Fruit fly (Drosophila melanogaster) whole organism, wandering third instar larva: ENCODE measurements around the gene CG4022.

Experiments used
- Abd-B ChIP-seq: fragments of >200 bp; optimal IDR thresholded peaks from 2 replicates; lab custom pipeline; 2017; ENCODE audit warnings: missing biosample characterization, missing genetic modification characterization
- CG32264 ChIP-seq: fragments of 200-800 bp; sonication (Bioruptor generic); optimal IDR thresholded peaks from 2 replicates; lab custom pipeline; 2016; ENCODE audit warnings: missing biosample characterization, missing genetic modification characterization
- CG9705 ChIP-seq: fragments of 200-800 bp; sonication (Bioruptor generic); optimal IDR thresholded peaks from 2 replicates; lab custom pipeline; 2018; ENCODE audit warnings: missing biosample characterization, mild to moderate bottlenecking, missing genetic modification characterization
- CrebA ChIP-seq: fragments of 200-800 bp; sonication (Bioruptor generic); optimal IDR thresholded peaks from 2 replicates; lab custom pipeline; 2016; ENCODE audit warnings: missing biosample characterization, mild to moderate bottlenecking, missing genetic modification characterization, borderline replicate concordance
- Dfd ChIP-seq: fragments of >200 bp; optimal IDR thresholded peaks from 2 replicates; lab custom pipeline; 2017; ENCODE audit warnings: missing biosample characterization, missing genetic modification characterization
- Dif ChIP-seq: fragments of 200-275, 200-300 bp; sonication (Bioruptor generic); optimal IDR thresholded peaks from 2 replicates; lab custom pipeline; 2018; ENCODE audit warnings: missing biosample characterization, missing genetic modification characterization; ENCODE audit not compliant: partially characterized antibody
- GATAd ChIP-seq: sonication (Bioruptor generic); optimal IDR thresholded peaks from 2 replicates; lab custom pipeline; 2016; ENCODE audit warnings: missing biosample characterization, missing genetic modification characterization
- HLH106 ChIP-seq: fragments of 200-800 bp; optimal IDR thresholded peaks from 3 replicates; lab custom pipeline; 2019; ENCODE audit warnings: missing biosample characterization, mild to moderate bottlenecking, missing genetic modification characterization, moderate library complexity
- Hnf4 ChIP-seq: fragments of 200-800 bp; sonication (Bioruptor generic); optimal IDR thresholded peaks from 2 replicates; lab custom pipeline; 2016; ENCODE audit warnings: missing biosample characterization, mild to moderate bottlenecking, missing genetic modification characterization
- Hr78 ChIP-seq: fragments of >200 bp; optimal IDR thresholded peaks from 2 replicates; lab custom pipeline; 2017; ENCODE audit warnings: missing biosample characterization, missing genetic modification characterization
- Hr83 ChIP-seq: fragments of 200-300 bp; sonication (Bioruptor generic); optimal IDR thresholded peaks from 2 replicates; lab custom pipeline; 2016; ENCODE audit warnings: missing biosample characterization, mild to moderate bottlenecking, missing genetic modification characterization, moderate library complexity; ENCODE audit not compliant: poor library complexity, severe bottlenecking
- Jra ChIP-seq: sonication (Bioruptor generic); optimal IDR thresholded peaks from 2 replicates; lab custom pipeline; 2016; ENCODE audit warnings: missing biosample characterization, missing genetic modification characterization
- Mio ChIP-seq: sonication (Bioruptor generic); optimal IDR thresholded peaks from 2 replicates; lab custom pipeline; 2016; ENCODE audit warnings: missing biosample characterization, missing genetic modification characterization
- Myc ChIP-seq: fragments of >200 bp; optimal IDR thresholded peaks from 2 replicates; lab custom pipeline; 2017
- N ChIP-seq: fragments of >200 bp; optimal IDR thresholded peaks from 2 replicates; lab custom pipeline; 2018; ENCODE audit warnings: missing biosample characterization, missing external identifiers, missing genetic modification characterization
- OdsH ChIP-seq: fragments of 200-800 bp; sonication (Bioruptor generic); optimal IDR thresholded peaks from 2 replicates; lab custom pipeline; 2016; ENCODE audit warnings: missing biosample characterization, mild to moderate bottlenecking, missing genetic modification characterization
- Rel ChIP-seq, 2 experiments: fragments of 200-800 bp; sonication (Bioruptor generic) in 1 of 2; optimal IDR thresholded peaks; 2 replicates in 1 of 2; 3 replicates in 1 of 2; lab custom pipeline; 2016 to 2019; ENCODE audit warnings: mild to moderate bottlenecking in 2 of 2, missing biosample characterization in 2 of 2, missing genetic modification characterization in 2 of 2, moderate library complexity in 1 of 2
- Sp1 ChIP-seq: fragments of 200-800 bp; sonication (Bioruptor generic); optimal IDR thresholded peaks from 3 replicates; lab custom pipeline; 2019; ENCODE audit warnings: missing biosample characterization, mild to moderate bottlenecking, missing genetic modification characterization, moderate library complexity
- Vsx2 ChIP-seq: fragments of 200-300, 225-300 bp; sonication (Bioruptor generic); optimal IDR thresholded peaks from 2 replicates; lab custom pipeline; 2018; ENCODE audit warnings: missing biosample characterization, missing genetic modification characterization; ENCODE audit not compliant: partially characterized antibody
- br ChIP-seq: fragments of 200-800 bp; sonication (Bioruptor generic); optimal IDR thresholded peaks from 2 replicates; lab custom pipeline; 2016; ENCODE audit warnings: missing biosample characterization, missing genetic modification characterization
- brk ChIP-seq: fragments of 200-800 bp; sonication (Bioruptor generic); optimal IDR thresholded peaks from 2 replicates; lab custom pipeline; 2016; ENCODE audit warnings: missing biosample characterization, mild to moderate bottlenecking, missing genetic modification characterization
- dl ChIP-seq, 2 experiments: fragments of 175-275, 200-275 bp in 1 of 2; fragments of 200-275 bp in 1 of 2; sonication (Bioruptor generic); optimal IDR thresholded peaks; lab custom pipeline; 2018; ENCODE audit warnings: mild to moderate bottlenecking in 2 of 2, missing biosample characterization in 2 of 2, missing genetic modification characterization in 2 of 2, moderate library complexity in 2 of 2; ENCODE audit not compliant: partially characterized antibody in 2 of 2, insufficient read depth in 1 of 2
- dmrt93B ChIP-seq: fragments of 200-800 bp; sonication (Bioruptor generic); optimal IDR thresholded peaks from 2 replicates; lab custom pipeline; 2018; ENCODE audit warnings: missing biosample characterization, mild to moderate bottlenecking, missing genetic modification characterization
- dsf ChIP-seq: sonication (Bioruptor generic); optimal IDR thresholded peaks from 2 replicates; lab custom pipeline; 2016; ENCODE audit warnings: missing biosample characterization, missing genetic modification characterization, borderline replicate concordance
- ey ChIP-seq: fragments of 200-800 bp; sonication (Bioruptor generic); optimal IDR thresholded peaks from 2 replicates; lab custom pipeline; 2016; ENCODE audit warnings: missing biosample characterization, missing genetic modification characterization
- foxo ChIP-seq, 2 experiments: fragments of 200-800 bp; sonication (Bioruptor generic); optimal IDR thresholded peaks; 2 replicates in 1 of 2; 3 replicates in 1 of 2; lab custom pipeline; 2016 to 2017; ENCODE audit warnings: missing biosample characterization in 2 of 2, missing genetic modification characterization in 2 of 2
- fru ChIP-seq: fragments of 200-800 bp; sonication (Bioruptor generic); optimal IDR thresholded peaks from 3 replicates; lab custom pipeline; 2016; ENCODE audit warnings: missing biosample characterization, mild to moderate bottlenecking, missing genetic modification characterization
- h ChIP-seq: fragments of 200-800 bp; sonication (Bioruptor generic); optimal IDR thresholded peaks from 3 replicates; lab custom pipeline; 2016; ENCODE audit warnings: missing biosample characterization, mild to moderate bottlenecking, missing genetic modification characterization
- jim ChIP-seq: fragments of 175-275, 200-325 bp; sonication (Bioruptor generic); optimal IDR thresholded peaks from 2 replicates; lab custom pipeline; 2016; ENCODE audit warnings: missing biosample characterization, mild to moderate bottlenecking, missing genetic modification characterization
- lola ChIP-seq: fragments of >200 bp; optimal IDR thresholded peaks from 2 replicates; lab custom pipeline; 2017; ENCODE audit warnings: missing biosample characterization, missing genetic modification characterization
- pan ChIP-seq: fragments of >200 bp; optimal IDR thresholded peaks from 2 replicates; lab custom pipeline; 2017
- psq ChIP-seq: fragments of 200-800 bp; sonication (Bioruptor generic); optimal IDR thresholded peaks from 3 replicates; lab custom pipeline; 2017; ENCODE audit warnings: missing biosample characterization, mild to moderate bottlenecking, missing genetic modification characterization, moderate library complexity
- rgr ChIP-seq: fragments of 200-800 bp; sonication (Bioruptor generic); optimal IDR thresholded peaks from 3 replicates; lab custom pipeline; 2016; ENCODE audit warnings: missing biosample characterization, mild to moderate bottlenecking, missing genetic modification characterization
- sage ChIP-seq: fragments of 200-800 bp; sonication (Bioruptor generic); optimal IDR thresholded peaks from 2 replicates; lab custom pipeline; 2016; ENCODE audit warnings: missing biosample characterization, mild to moderate bottlenecking, missing genetic modification characterization
- sv ChIP-seq: fragments of 200-800 bp; sonication (Bioruptor generic); optimal IDR thresholded peaks from 3 replicates; lab custom pipeline; 2016; ENCODE audit warnings: missing biosample characterization, missing genetic modification characterization
- tai ChIP-seq: sonication (Bioruptor generic); optimal IDR thresholded peaks from 2 replicates; lab custom pipeline; 2016; ENCODE audit warnings: missing biosample characterization, missing genetic modification characterization
- usp ChIP-seq: fragments of >200 bp; optimal IDR thresholded peaks from 2 replicates; lab custom pipeline; 2017; ENCODE audit warnings: missing biosample characterization, missing genetic modification characterization
- woc ChIP-seq: sonication (Bioruptor generic); optimal IDR thresholded peaks from 2 replicates; lab custom pipeline; 2016; ENCODE audit warnings: missing biosample characterization, mild to moderate bottlenecking, missing genetic modification characterization

CG4022 gene

dm6 chr3L:9368665-9369064 lies 42.0 kb downstream of the CG4022 start:
- TF ChIP-seq Hr78: no peak
- no peak for TF ChIP-seq dmrt93B (GFP tag; lab: Kevin White, UChicago)
- TF ChIP-seq psq (GFP tag; lab: Kevin White, UChicago): no peak
- no peak for TF ChIP-seq Vsx2 (GFP tag; lab: Kevin White, UChicago)
- no peak for TF ChIP-seq dsf (GFP tag; lab: Kevin White, UChicago)
- TF ChIP-seq HLH106: no peak
- TF ChIP-seq tai (GFP tag; lab: Kevin White, UChicago): no peak
- TF ChIP-seq pan (lab: Kevin White, UChicago): no peak
- no peak for TF ChIP-seq Myc
- no peak for TF ChIP-seq jim (GFP tag; lab: Kevin White, UChicago)
- no peak for TF ChIP-seq woc (GFP tag; lab: Kevin White, UChicago)
- no peak for TF ChIP-seq Rel (GFP tag; optimal IDR thresholded peaks at IDR 0.05; lab: Kevin White, UChicago)
- no peak for TF ChIP-seq Rel (tag; optimal IDR thresholded peaks at IDR 0.05; lab: Kevin White, UChicago)
- no peak for TF ChIP-seq sage (GFP tag; lab: Kevin White, UChicago)
- TF ChIP-seq h (GFP tag; lab: Kevin White, UChicago): no peak
- no peak for TF ChIP-seq CG32264
- TF ChIP-seq ey (GFP tag; lab: Kevin White, UChicago): no peak
- no peak for TF ChIP-seq fru (GFP tag; lab: Kevin White, UChicago)
- no peak for TF ChIP-seq dl (GFP tag; optimal IDR thresholded peaks at IDR 0.05; lab: Kevin White, UChicago; ENCODE audit: insufficient read depth in 1 of 2, partially characterized antibody in 2 of 2)
- TF ChIP-seq Hr83 (GFP tag; lab: Kevin White, UChicago): no peak

DNA sequence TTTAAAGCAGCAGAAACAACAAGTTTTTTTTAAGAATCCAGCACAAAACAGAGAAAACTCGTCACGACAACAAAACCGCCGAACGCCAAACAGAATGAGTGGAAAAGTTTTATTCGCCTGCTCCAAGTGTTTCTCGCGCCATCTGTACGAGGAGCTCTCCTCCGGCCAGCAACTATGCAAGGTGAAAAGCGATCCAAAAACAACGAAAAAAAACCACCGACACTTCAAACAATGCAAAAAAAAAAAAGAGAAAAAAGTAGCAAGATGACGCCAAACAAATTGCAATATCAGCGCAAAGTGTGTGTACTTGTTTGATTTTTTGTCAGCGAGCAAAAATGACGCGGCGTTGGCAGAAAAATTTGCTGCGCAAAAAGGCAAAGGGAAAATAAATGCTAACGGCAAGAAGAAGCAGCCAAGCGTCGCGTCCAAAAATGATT lies 43.2 kb downstream of the CG4022 start:
- TF ChIP-seq Rel (GFP tag; optimal IDR thresholded peaks at IDR 0.05; lab: Kevin White, UChicago) (no peak), Rel (tag; optimal IDR thresholded peaks at IDR 0.05; lab: Kevin White, UChicago) (peak; percentile 88), brk (GFP tag; lab: Kevin White, UChicago) (no peak), Sp1 (GFP tag; lab: Kevin White, UChicago) (peak; percentile 22), usp (no peak)

DNA sequence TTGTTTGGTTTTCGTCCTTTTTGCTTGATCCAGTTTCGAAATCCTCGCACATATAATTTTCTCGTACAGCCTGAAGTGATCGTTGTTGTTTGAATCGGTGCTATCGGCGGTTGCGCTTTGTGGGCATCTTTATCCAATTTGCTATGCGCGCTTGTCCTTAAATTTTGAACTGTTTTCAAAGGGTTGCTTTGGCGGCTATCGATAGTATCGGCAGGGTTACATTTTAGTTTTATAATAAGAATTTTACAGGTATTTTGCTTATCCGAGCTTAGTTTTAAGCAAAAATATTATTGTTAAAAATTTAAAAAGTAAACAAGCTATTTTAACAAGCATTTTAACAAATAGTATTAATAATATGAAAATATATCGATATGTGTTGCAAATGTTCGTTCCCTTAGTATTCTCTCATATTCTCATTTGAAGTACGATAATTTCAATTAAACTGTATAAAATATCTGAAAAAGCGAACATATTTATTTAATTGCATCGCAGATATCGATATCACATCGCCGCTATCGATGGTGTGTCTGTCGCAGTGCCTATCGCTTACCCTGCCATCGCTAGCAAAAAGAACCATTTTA lies 43.7 kb downstream of the CG4022 start, which contains the start of the genes Klp67A and CG4452:
TSS of gene Klp67A (minus strand) at position 197 of the 581 bp plus-strand sequence.
TSS of gene CG4452 (plus strand) at position 528 of the 581 bp plus-strand sequence.
- TF ChIP-seq dmrt93B (GFP tag; lab: Kevin White, UChicago) (no peak), dsf (GFP tag; lab: Kevin White, UChicago) (peak; percentile 59), CrebA (GFP tag; lab: Kevin White, UChicago) (no peak), ey (GFP tag; lab: Kevin White, UChicago) (peak; percentile 20), rgr (peak; percentile 40), usp (no peak), Vsx2 (GFP tag; lab: Kevin White, UChicago) (no peak), N (GFP tag; lab: Kevin White, UChicago) (no peak), Dfd (GFP tag; lab: Kevin White, UChicago) (no peak), lola (GFP tag; lab: Kevin White, UChicago) (no peak), Dif (GFP tag; lab: Kevin White, UChicago) (no peak), Abd-B (GFP tag; lab: Kevin White, UChicago) (no peak), Hr78 (no peak), Hr83 (GFP tag; lab: Kevin White, UChicago) (peak; percentile 15), GATAd (GFP tag; lab: Kevin White, UChicago) (no peak), Myc (peak; percentile 20), jim (GFP tag; lab: Kevin White, UChicago) (no peak), br (GFP tag; lab: Kevin White, UChicago) (no peak), foxo (GFP tag; optimal IDR thresholded peaks at IDR 0.05; lab: Kevin White, UChicago) (peak in 1 of 2 experiments; percentile 64), CG32264 (no peak), psq (GFP tag; lab: Kevin White, UChicago) (peak; percentile 99), CG9705 (GFP tag; lab: Kevin White, UChicago) (peak; percentile 24), HLH106 (peak; percentile 41), dl (GFP tag; optimal IDR thresholded peaks at IDR 0.05; lab: Kevin White, UChicago; ENCODE audit: insufficient read depth in 1 of 2, partially characterized antibody in 2 of 2) (no peak), Mio (GFP tag; lab: Kevin White, UChicago) (no peak), sv (GFP tag; lab: Kevin White, UChicago) (no peak), Hnf4 (GFP tag; lab: Kevin White, UChicago) (peak; percentile 48), Jra (GFP tag; lab: Kevin White, UChicago) (peak; percentile 68), Sp1 (GFP tag; lab: Kevin White, UChicago) (no peak), Rel (GFP tag; optimal IDR thresholded peaks at IDR 0.05; lab: Kevin White, UChicago) (no peak), Rel (tag; optimal IDR thresholded peaks at IDR 0.05; lab: Kevin White, UChicago) (no peak), h (GFP tag; lab: Kevin White, UChicago) (no peak), tai (GFP tag; lab: Kevin White, UChicago) (no peak), OdsH (GFP tag; lab: Kevin White, UChicago) (peak; percentile 9)
